Fruit fly (Drosophila melanogaster) whole organism, embryonic: ENCODE data around the gene flw.

Experiments
- ATbp ChIP-seq: fragments of 200-800 bp; sonication (Bioruptor generic); optimal IDR thresholded peaks from 2 replicates; lab custom pipeline; 2017; ENCODE audit warnings: missing biosample characterization, mild to moderate bottlenecking, missing genetic modification characterization, missing genetic modification reagents
- BtbVII ChIP-seq: fragments of 200-800 bp; sonication (Bioruptor generic); optimal IDR thresholded peaks from 3 replicates; lab custom pipeline; 2017; ENCODE audit warnings: missing biosample characterization, mild to moderate bottlenecking, missing genetic modification characterization
- CG10267 ChIP-seq: fragments of 200-800 bp; sonication (Bioruptor generic); optimal IDR thresholded peaks from 2 replicates; lab custom pipeline; 2018; ENCODE audit warnings: missing biosample characterization, mild to moderate bottlenecking, missing genetic modification characterization, moderate library complexity
- CG11093 ChIP-seq: fragments of 200-800 bp; sonication (Bioruptor generic); IDR thresholded peaks from 3 replicates; pipeline ENCODE4 v1.3.6; 2022; ENCODE audit warnings: missing biosample characterization, missing genetic modification characterization
- CG11398 ChIP-seq: fragments of 200-800 bp; sonication (Bioruptor generic); optimal IDR thresholded peaks from 2 replicates; lab custom pipeline; 2016; ENCODE audit warnings: missing biosample characterization, missing genetic modification characterization
- CG11723 ChIP-seq: fragments of 200-800 bp; sonication (Bioruptor generic); optimal IDR thresholded peaks from 2 replicates; lab custom pipeline; 2017; ENCODE audit warnings: missing biosample characterization, mild to moderate bottlenecking, missing genetic modification characterization
- CG12299 ChIP-seq: fragments of 200-800 bp; sonication (Bioruptor generic); optimal IDR thresholded peaks from 2 replicates; lab custom pipeline; 2018; ENCODE audit warnings: missing biosample characterization, mild to moderate bottlenecking, missing genetic modification characterization
- CG13775 ChIP-seq: fragments of 200-800 bp; sonication (Bioruptor generic); optimal IDR thresholded peaks from 3 replicates; lab custom pipeline; 2017; ENCODE audit warnings: missing biosample characterization, mild to moderate bottlenecking, missing genetic modification characterization
- CG16863 ChIP-seq: fragments of 200-800 bp; sonication (Bioruptor generic); optimal IDR thresholded peaks from 3 replicates; lab custom pipeline; 2016; ENCODE audit warnings: missing biosample characterization, missing genetic modification characterization
- CG17361 ChIP-seq: fragments of 200-800 bp; sonication (Bioruptor generic); IDR thresholded peaks from 3 replicates; pipeline ENCODE4 v1.3.6; 2022; ENCODE audit warnings: missing biosample characterization, missing genetic modification characterization
- CG17612 ChIP-seq: fragments of 200-800 bp; sonication (Bioruptor generic); IDR thresholded peaks from 2 replicates; pipeline ENCODE4 v1.3.6; 2022; ENCODE audit warnings: missing biosample characterization, missing genetic modification characterization
- CG2202 ChIP-seq: fragments of 200-800 bp; sonication (Bioruptor generic); optimal IDR thresholded peaks from 2 replicates; lab custom pipeline; 2018; ENCODE audit warnings: missing biosample characterization, mild to moderate bottlenecking, missing genetic modification characterization
- CG6175 ChIP-seq: fragments of 200-800 bp; sonication (Bioruptor generic); IDR thresholded peaks from 3 replicates; pipeline ENCODE4 v1.3.6; 2022; ENCODE audit warnings: missing biosample characterization, missing genetic modification characterization
- CG8359 ChIP-seq: fragments of 200-800 bp; sonication (Bioruptor generic); optimal IDR thresholded peaks from 2 replicates; lab custom pipeline; 2017; ENCODE audit warnings: missing biosample characterization, mild to moderate bottlenecking, missing genetic modification characterization, borderline replicate concordance
- CG9215 ChIP-seq: fragments of 200-800 bp; sonication (Bioruptor generic); IDR thresholded peaks from 2 replicates; pipeline ENCODE4 v1.3.6; 2022; ENCODE audit warnings: missing biosample characterization, missing genetic modification characterization
- Chrac-16 ChIP-seq: fragments of 200-800 bp; sonication (Bioruptor generic); optimal IDR thresholded peaks from 3 replicates; lab custom pipeline; 2016; ENCODE audit warnings: missing biosample characterization, missing genetic modification characterization
- Deaf1 ChIP-seq: fragments of 200-800 bp; optimal IDR thresholded peaks from 3 replicates; lab custom pipeline; 2019; ENCODE audit warnings: missing biosample characterization, mild to moderate bottlenecking, missing genetic modification characterization, moderate library complexity
- Fer3 ChIP-seq: fragments of 200-800 bp; sonication (Bioruptor generic); optimal IDR thresholded peaks from 2 replicates; lab custom pipeline; 2018; ENCODE audit warnings: missing biosample characterization, mild to moderate bottlenecking, missing genetic modification characterization, moderate library complexity
- HHEX ChIP-seq: fragments of 200-800 bp; sonication (Bioruptor generic); optimal IDR thresholded peaks from 3 replicates; lab custom pipeline; 2017; ENCODE audit warnings: missing biosample characterization, mild to moderate bottlenecking, missing genetic modification characterization, missing genetic modification reagents
- Hr78 ChIP-seq, 2 experiments: fragments of 200-800 bp in 1 of 2; fragments of >200 bp in 1 of 2; sonication (Bioruptor generic) in 1 of 2; optimal IDR thresholded peaks; 2 replicates each; lab custom pipeline; 2017 to 2019; ENCODE audit warnings: missing biosample characterization in 2 of 2, missing genetic modification characterization in 2 of 2, mild to moderate bottlenecking in 1 of 2, moderate library complexity in 1 of 2
- Mes4 ChIP-seq: fragments of 200-800 bp; sonication (Bioruptor generic); optimal IDR thresholded peaks from 2 replicates; lab custom pipeline; 2016; ENCODE audit warnings: missing biosample characterization, missing genetic modification characterization
- Nf-YA ChIP-seq: fragments of 200-800 bp; sonication (Bioruptor generic); IDR thresholded peaks from 2 replicates; pipeline ENCODE4 v1.3.6; 2022; ENCODE audit warnings: missing biosample characterization, missing genetic modification characterization
- Six4 ChIP-seq: fragments of 200-800 bp; sonication (Bioruptor generic); optimal IDR thresholded peaks from 2 replicates; lab custom pipeline; 2016; ENCODE audit warnings: missing biosample characterization, missing genetic modification characterization
- Taf1 ChIP-seq: fragments of 200-800 bp; sonication (Bioruptor generic); IDR thresholded peaks from 2 replicates; pipeline ENCODE4 v1.3.6; 2022; ENCODE audit warnings: missing biosample characterization, missing genetic modification characterization
- ase ChIP-seq: fragments of 200-800 bp; sonication (Bioruptor generic); IDR thresholded peaks from 3 replicates; pipeline ENCODE4 v1.3.6; 2022; ENCODE audit warnings: missing biosample characterization, missing genetic modification characterization
- ash1 ChIP-seq: fragments of 200-800 bp; sonication (Bioruptor generic); optimal IDR thresholded peaks from 2 replicates; lab custom pipeline; 2018; ENCODE audit warnings: missing biosample characterization, mild to moderate bottlenecking, missing genetic modification characterization
- az2 ChIP-seq: fragments of 200-800 bp; sonication (Bioruptor generic); optimal IDR thresholded peaks from 3 replicates; lab custom pipeline; 2016; ENCODE audit warnings: missing biosample characterization, missing genetic modification characterization
- cad ChIP-seq: fragments of >200 bp; optimal IDR thresholded peaks from 2 replicates; lab custom pipeline; 2017; ENCODE audit warnings: missing biosample characterization, missing genetic modification characterization
- crc ChIP-seq: fragments of 200-800 bp; sonication (Bioruptor generic); optimal IDR thresholded peaks from 2 replicates; lab custom pipeline; 2016; ENCODE audit warnings: missing biosample characterization, missing genetic modification characterization
- crol ChIP-seq: fragments of 200-800 bp; sonication (Bioruptor generic); IDR thresholded peaks from 2 replicates; pipeline ENCODE4 v1.3.6; 2022; ENCODE audit warnings: missing biosample characterization, missing genetic modification characterization
- esg ChIP-seq: fragments of 200-800 bp; sonication (Bioruptor generic); conservative IDR thresholded peaks from 2 replicates; pipeline ENCODE4 v1.3.6; 2022; ENCODE audit warnings: missing biosample characterization, missing genetic modification characterization
- fd102C ChIP-seq: fragments of 200-800 bp; sonication (Bioruptor generic); optimal IDR thresholded peaks from 2 replicates; lab custom pipeline; 2018; ENCODE audit warnings: missing biosample characterization, mild to moderate bottlenecking, missing genetic modification characterization, moderate library complexity
- fru ChIP-seq: fragments of >200 bp; optimal IDR thresholded peaks from 2 replicates; lab custom pipeline; 2017
- gcm ChIP-seq: fragments of 200-800 bp; sonication (Bioruptor generic); optimal IDR thresholded peaks from 2 replicates; lab custom pipeline; 2019; ENCODE audit warnings: missing biosample characterization, mild to moderate bottlenecking, missing genetic modification characterization, moderate library complexity
- gem ChIP-seq: fragments of 200-800 bp; sonication (Bioruptor generic); optimal IDR thresholded peaks from 2 replicates; lab custom pipeline; 2019; ENCODE audit warnings: missing biosample characterization, mild to moderate bottlenecking, missing genetic modification characterization, moderate library complexity
- gsb-n ChIP-seq: fragments of 200-800 bp; sonication (Bioruptor generic); optimal IDR thresholded peaks from 3 replicates; lab custom pipeline; 2018; ENCODE audit warnings: missing biosample characterization, mild to moderate bottlenecking, missing genetic modification characterization
- ham ChIP-seq: fragments of 200-800 bp; sonication (Bioruptor generic); IDR thresholded peaks from 2 replicates; pipeline ENCODE4 v1.3.6; 2022; ENCODE audit warnings: missing biosample characterization, missing genetic modification characterization
- klu ChIP-seq: fragments of 200-800 bp; sonication (Bioruptor generic); IDR thresholded peaks from 2 replicates; pipeline ENCODE4 v1.3.6; 2022; ENCODE audit warnings: missing biosample characterization, missing genetic modification characterization
- lilli ChIP-seq: fragments of 200-800 bp; sonication (Bioruptor generic); optimal IDR thresholded peaks from 3 replicates; lab custom pipeline; 2016; ENCODE audit warnings: missing biosample characterization, missing genetic modification characterization
- lola ChIP-seq, 3 experiments: fragments of >200 bp in 2 of 3; fragments of 200-800 bp in 1 of 3; sonication (Bioruptor generic) in 1 of 3; optimal IDR thresholded peaks; 2 replicates each; lab custom pipeline; 2017 to 2019; ENCODE audit warnings: missing biosample characterization in 3 of 3, missing genetic modification characterization in 3 of 3, mild to moderate bottlenecking in 1 of 3, moderate library complexity in 1 of 3
- otp ChIP-seq: fragments of 200-800 bp; sonication (Bioruptor generic); IDR thresholded peaks from 3 replicates; pipeline ENCODE4, ENCODE4 v1.3.6; 2022; ENCODE audit warnings: missing biosample characterization, missing genetic modification characterization
- psq ChIP-seq: fragments of 200-800 bp; sonication (Bioruptor generic); optimal IDR thresholded peaks from 2 replicates; lab custom pipeline; 2017; ENCODE audit warnings: missing biosample characterization, missing genetic modification characterization
- sc ChIP-seq, 3 experiments: fragments of >200 bp in 2 of 3; fragments of 200-800 bp in 1 of 3; sonication (Bioruptor generic) in 1 of 3; optimal IDR thresholded peaks; 2 replicates in 2 of 3; 3 replicates in 1 of 3; lab custom pipeline; 2017; ENCODE audit warnings: mild to moderate bottlenecking in 1 of 3, missing biosample characterization in 1 of 3, missing genetic modification characterization in 1 of 3, missing genetic modification reagents in 1 of 3
- sd ChIP-seq: fragments of 200-800 bp; sonication (Bioruptor generic); optimal IDR thresholded peaks from 3 replicates; lab custom pipeline; 2018; ENCODE audit warnings: missing biosample characterization, mild to moderate bottlenecking, missing genetic modification characterization, moderate library complexity
- sens ChIP-seq: fragments of 200-800 bp; sonication (Bioruptor generic); peaks from one replicate; lab custom pipeline; 2016; ENCODE audit warnings: missing biosample characterization, missing genetic modification characterization
- sim ChIP-seq: fragments of 200-800 bp; sonication (Bioruptor generic); IDR thresholded peaks from 2 replicates; pipeline ENCODE4 v1.3.6; 2022; ENCODE audit warnings: missing biosample characterization, missing genetic modification characterization
- slp2 ChIP-seq: fragments of 200-800 bp; sonication (Bioruptor generic); optimal IDR thresholded peaks from 2 replicates; lab custom pipeline; 2016; ENCODE audit warnings: missing biosample characterization, missing genetic modification characterization
- stc ChIP-seq: fragments of 200-800 bp; sonication (Bioruptor generic); IDR thresholded peaks from 2 replicates; pipeline ENCODE4 v1.3.6; 2022; ENCODE audit warnings: missing biosample characterization, missing genetic modification characterization
- tap ChIP-seq: fragments of 200-800 bp; optimal IDR thresholded peaks from 3 replicates; lab custom pipeline; 2019; ENCODE audit warnings: missing biosample characterization, mild to moderate bottlenecking, missing genetic modification characterization, moderate library complexity
- tgo ChIP-seq: fragments of 200-800 bp; sonication (Bioruptor generic); IDR thresholded peaks from 3 replicates; pipeline ENCODE4 v1.3.6; 2022; ENCODE audit warnings: missing biosample characterization, missing genetic modification characterization
- usp ChIP-seq: fragments of >200 bp; optimal IDR thresholded peaks from 2 replicates; lab custom pipeline; 2017; ENCODE audit warnings: missing biosample characterization, missing genetic modification characterization
- vvl ChIP-seq: fragments of 200-800 bp; sonication (Bioruptor generic); IDR thresholded peaks from 2 replicates; pipeline ENCODE4 v1.3.6; 2022; ENCODE audit warnings: missing biosample characterization, missing genetic modification characterization

Gene flw

DNA sequence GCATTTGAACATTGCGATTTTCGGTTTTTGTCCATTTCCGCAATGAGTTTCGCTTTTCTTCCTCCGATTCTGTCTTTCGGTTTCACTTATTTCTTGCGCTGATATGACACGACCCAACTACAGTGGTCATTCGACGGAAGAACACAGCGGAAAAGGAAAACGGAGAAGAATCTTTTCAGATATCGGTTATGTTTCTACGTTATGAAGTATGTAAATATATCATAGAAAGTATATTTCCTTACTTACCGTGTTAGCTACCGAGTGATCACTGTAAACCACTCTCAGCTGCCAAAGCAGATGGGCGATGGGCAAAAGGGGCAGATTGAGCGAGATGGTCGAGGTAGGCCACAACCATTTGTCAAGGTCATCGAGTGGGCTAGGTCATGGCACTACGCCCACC lies 1.9 kb downstream of the flw start (continued):
- TF ChIP-seq CG17361 (0 out of 3 replicates have a peak, but pooled peaks have one; percentile 9), Deaf1 (tag; lab: Kevin White, UChicago) (no peak), CG6175 (GFP tag; lab: Robert Waterston, UW) (no peak), esg (GFP tag; lab: Robert Waterston, UW) (no peak), Hr78 (GFP tag; optimal IDR thresholded peaks at IDR 0.05; lab: Kevin White, UChicago) (no peak), Mes4 (GFP tag; lab: Kevin White, UChicago) (no peak), ATbp (GFP tag; lab: Kevin White, UChicago) (no peak), gem (tag; lab: Kevin White, UChicago) (peak; percentile 59), gcm (no peak), tap (tag; lab: Kevin White, UChicago) (peak; percentile 4), CG11723 (GFP tag; lab: Kevin White, UChicago) (no peak), slp2 (GFP tag; lab: Kevin White, UChicago) (no peak), fru (lab: Kevin White, UChicago) (no peak), sc (optimal IDR thresholded peaks at IDR 0.05; lab: Kevin White, UChicago) (no peak), sc (GFP tag; optimal IDR thresholded peaks at IDR 0.05; lab: Kevin White, UChicago) (no peak), HHEX (GFP tag; lab: Kevin White, UChicago) (peak; percentile 3), ham (GFP tag; lab: Robert Waterston, UW) (no peak), sim (GFP tag; lab: Robert Waterston, UW) (no peak), Six4 (GFP tag; lab: Kevin White, UChicago) (no peak), usp (no peak), crol (GFP tag; lab: Robert Waterston, UW) (no peak), vvl (GFP tag; lab: Robert Waterston, UW) (no peak; the same call in 1 of the 2 replicates), CG2202 (tag; lab: Kevin White, UChicago) (no peak), klu (no peak), CG11093 (GFP tag; lab: Robert Waterston, UW) (0 out of 3 replicates have a peak, but pooled peaks have one; percentile 40), CG16863 (GFP tag; lab: Kevin White, UChicago) (no peak), fd102C (GFP tag; lab: Kevin White, UChicago) (no peak), sens (GFP tag; lab: Kevin White, UChicago) (peak; percentile 70), lilli (GFP tag; lab: Kevin White, UChicago) (peak; percentile 64), Chrac-16 (no peak), ase (0 out of 3 replicates have a peak, but pooled peaks have one; percentile 33), Nf-YA (GFP tag; lab: Robert Waterston, UW) (no peak), CG13775 (peak; percentile 15), sd (no peak), CG12299 (tag; lab: Kevin White, UChicago) (no peak), Taf1 (GFP tag; lab: Robert Waterston, UW) (no peak), gsb-n (tag; lab: Kevin White, UChicago) (no peak), otp (GFP tag; lab: Robert Waterston, UW) (0 out of 3 replicates have a peak, but pooled peaks have one; percentile 34), az2 (GFP tag; lab: Kevin White, UChicago) (peak; percentile 39), CG11398 (GFP tag; lab: Kevin White, UChicago) (no peak), CG8359 (GFP tag; lab: Kevin White, UChicago) (no peak), crc (no peak), CG17612 (GFP tag; lab: Robert Waterston, UW) (0 out of 2 replicates have a peak, but pooled peaks have one; percentile 30), BtbVII (GFP tag; lab: Kevin White, UChicago) (no peak), CG9215 (peak; percentile 36; the same call in 1 of the 2 replicates), stc (GFP tag; lab: Robert Waterston, UW) (no peak), cad (GFP tag; lab: Kevin White, UChicago) (no peak), lola (GFP tag; optimal IDR thresholded peaks at IDR 0.05; lab: Kevin White, UChicago) (no peak), tgo (GFP tag; lab: Robert Waterston, UW) (peak; percentile 56; the same call in 2 of the 3 replicates), ash1 (GFP tag; lab: Kevin White, UChicago) (no peak), psq (GFP tag; lab: Kevin White, UChicago) (no peak), CG10267 (tag; lab: Kevin White, UChicago) (no peak), Fer3 (tag; lab: Kevin White, UChicago) (peak; percentile 47)
